Worm (Caenorhabditis elegans): ENCODE results near the gene C44C10.12.

- no peak for TF ChIP-seq nhr-28 (tag; optimal IDR thresholded peaks at IDR 0.05)
- no peak for TF ChIP-seq nhr-11 (tag; optimal IDR thresholded peaks at IDR 0.05)
- no peak for TF ChIP-seq skn-1 (tag; optimal IDR thresholded peaks at IDR 0.05)
Observed at ce11 chrX:11680851-11681250, 15.9 kb upstream of the C44C10.12 start, which contains the start of gene T04F8.7.

All from whole organism, L3 larva.